Fruit fly (Drosophila melanogaster) whole organism, embryonic: ENCODE measurements around the gene Tfb4.

Source experiments
- CG11398 ChIP-seq: fragments of 200-800 bp; sonication (Bioruptor generic); optimal IDR thresholded peaks from 2 replicates; lab custom pipeline; 2016; ENCODE audit warnings: missing biosample characterization, missing genetic modification characterization
- CG2889 ChIP-seq: fragments of 200-800 bp; sonication (Bioruptor generic); IDR thresholded peaks from 3 replicates; pipeline ENCODE4 v1.3.6; 2022; ENCODE audit warnings: missing biosample characterization, missing genetic modification characterization
- CG3407 ChIP-seq: fragments of 200-800 bp; sonication (Bioruptor generic); optimal IDR thresholded peaks from 2 replicates; lab custom pipeline; 2018; ENCODE audit warnings: missing biosample characterization, mild to moderate bottlenecking, missing genetic modification characterization
- CG42726 ChIP-seq: fragments of 200-800 bp; sonication (Bioruptor generic); IDR thresholded peaks from 2 replicates; pipeline ENCODE4 v1.3.6; 2022; ENCODE audit warnings: missing biosample characterization, missing genetic modification characterization; ENCODE audit not compliant: partially characterized antibody
- CG8478 ChIP-seq: fragments of >200 bp; optimal IDR thresholded peaks from 2 replicates; lab custom pipeline; 2018
- caup ChIP-seq: fragments of 200-800 bp; sonication (Bioruptor generic); optimal IDR thresholded peaks from 3 replicates; lab custom pipeline; 2017; ENCODE audit warnings: missing biosample characterization, mild to moderate bottlenecking, missing genetic modification characterization, moderate library complexity; ENCODE audit not compliant: severe bottlenecking
- cg ChIP-seq: fragments of 200-800 bp; sonication (Bioruptor generic); optimal IDR thresholded peaks from 3 replicates; lab custom pipeline; 2019; ENCODE audit warnings: missing biosample characterization, mild to moderate bottlenecking, missing genetic modification characterization, moderate library complexity
- grau ChIP-seq: fragments of 200-800 bp; optimal IDR thresholded peaks from 3 replicates; lab custom pipeline; 2019; ENCODE audit warnings: missing biosample characterization, mild to moderate bottlenecking, missing genetic modification characterization, moderate library complexity
- jigr1 ChIP-seq: fragments of 200-800 bp; sonication (Bioruptor generic); IDR thresholded peaks from 3 replicates; pipeline ENCODE4 v1.3.6; 2022; ENCODE audit warnings: missing biosample characterization, missing genetic modification characterization
- kni ChIP-seq: fragments of 200-800 bp; sonication (Bioruptor generic); optimal IDR thresholded peaks from 3 replicates; lab custom pipeline; 2017; ENCODE audit warnings: mild to moderate bottlenecking, missing biosample characterization, missing genetic modification reagents, missing genetic modification characterization
- pan ChIP-seq, 4 experiments: fragments of >200 bp in 3 of 4; fragments of 200-800 bp in 1 of 4; sonication (Bioruptor generic) in 1 of 4; optimal IDR thresholded peaks in 3 of 4; IDR thresholded peaks in 1 of 4; 2 replicates each; pipeline versions ENCODE4 v1.3.6 to Lab custom; 2017 to 2022; ENCODE audit warnings: missing biosample characterization in 2 of 4, missing genetic modification characterization in 2 of 4, mixed read lengths in 1 of 4

- TF ChIP-seq pan (optimal IDR thresholded peaks at IDR 0.05; lab: Kevin White, UChicago) (no peak), pan (GFP tag; optimal IDR thresholded peaks at IDR 0.05 in 1 of 2, IDR thresholded peaks at IDR 0.05 in 1 of 2) (peak in 1 of 2 experiments; percentile 40), CG3407 (GFP tag; lab: Kevin White, UChicago) (no peak), jigr1 (GFP tag; lab: Robert Waterston, UW) (no peak), CG2889 (GFP tag; lab: Robert Waterston, UW) (0 out of 3 replicates have a peak, but pooled peaks have one; percentile 16), kni (no peak), CG11398 (GFP tag; lab: Kevin White, UChicago) (no peak), caup (GFP tag; lab: Kevin White, UChicago) (peak; percentile 23), cg (GFP tag; lab: Kevin White, UChicago) (no peak), CG42726 (GFP tag; lab: Robert Waterston, UW) (no peak), grau (tag; lab: Kevin White, UChicago) (peak; percentile 71), CG8478 (no peak)
Observed at dm6 chr2L:1144371-1145360, 5.8 kb downstream of the Tfb4 start.
